Fruit fly (Drosophila melanogaster) whole organism, embryonic: ENCODE measurements around the gene CG13247.

Experiments used
- Ada2b ChIP-seq: fragments of 200-800 bp; sonication (Bioruptor generic); IDR thresholded peaks from 2 replicates; pipeline ENCODE4 v1.3.6; 2022; ENCODE audit warnings: missing biosample characterization, missing genetic modification characterization
- B-H1 ChIP-seq: fragments of 200-800 bp; sonication (Bioruptor generic); IDR thresholded peaks from 3 replicates; pipeline ENCODE4 v1.3.6; 2022; ENCODE audit warnings: missing biosample characterization, missing genetic modification characterization
- CG10462 ChIP-seq: fragments of 200-800 bp; sonication (Bioruptor generic); optimal IDR thresholded peaks from 2 replicates; lab custom pipeline; 2016; ENCODE audit warnings: missing biosample characterization, missing genetic modification characterization
- CG11247 ChIP-seq: fragments of 200-800 bp; sonication (Bioruptor generic); IDR thresholded peaks from 2 replicates; pipeline ENCODE4 v1.3.6; 2022; ENCODE audit warnings: missing biosample characterization, missing genetic modification characterization
- CG12071 ChIP-seq: fragments of 200-800 bp; sonication (Bioruptor generic); optimal IDR thresholded peaks from 3 replicates; lab custom pipeline; 2018; ENCODE audit warnings: missing biosample characterization, mild to moderate bottlenecking, missing genetic modification characterization
- CG12236 ChIP-seq: fragments of 200-800 bp; sonication (Bioruptor generic); optimal IDR thresholded peaks from 2 replicates; lab custom pipeline; 2016; ENCODE audit warnings: missing biosample characterization, missing genetic modification characterization
- CG12299 ChIP-seq: fragments of 200-800 bp; sonication (Bioruptor generic); optimal IDR thresholded peaks from 2 replicates; lab custom pipeline; 2018; ENCODE audit warnings: missing biosample characterization, mild to moderate bottlenecking, missing genetic modification characterization
- CG1233 ChIP-seq: fragments of 200-800 bp; sonication (Bioruptor generic); optimal IDR thresholded peaks from 4 replicates; lab custom pipeline; 2018; ENCODE audit warnings: missing biosample characterization, mild to moderate bottlenecking, missing genetic modification characterization
- CG12659 ChIP-seq: fragments of 200-800 bp; sonication (Bioruptor generic); optimal IDR thresholded peaks from 3 replicates; lab custom pipeline; 2017; ENCODE audit warnings: mild to moderate bottlenecking, missing biosample characterization, missing genetic modification reagents, missing genetic modification characterization
- CG12744 ChIP-seq: fragments of 200-800 bp; sonication (Bioruptor generic); optimal IDR thresholded peaks from 2 replicates; lab custom pipeline; 2016; ENCODE audit warnings: missing biosample characterization, missing genetic modification characterization
- CG13775 ChIP-seq: fragments of 200-800 bp; sonication (Bioruptor generic); optimal IDR thresholded peaks from 3 replicates; lab custom pipeline; 2017; ENCODE audit warnings: missing biosample characterization, mild to moderate bottlenecking, missing genetic modification characterization
- CG15269 ChIP-seq: fragments of 200-800 bp; sonication (Bioruptor generic); optimal IDR thresholded peaks from 2 replicates; lab custom pipeline; 2018; ENCODE audit warnings: missing biosample characterization, mild to moderate bottlenecking, missing genetic modification characterization, moderate library complexity
- CG1602 ChIP-seq: fragments of 200-800 bp; sonication (Bioruptor generic); optimal IDR thresholded peaks from 3 replicates; lab custom pipeline; 2016; ENCODE audit warnings: missing biosample characterization, missing genetic modification characterization
- CG17612 ChIP-seq: fragments of 200-800 bp; sonication (Bioruptor generic); IDR thresholded peaks from 2 replicates; pipeline ENCODE4 v1.3.6; 2022; ENCODE audit warnings: missing biosample characterization, missing genetic modification characterization
- CG1832 ChIP-seq: fragments of 200-800 bp; sonication (Bioruptor generic); optimal IDR thresholded peaks from 2 replicates; lab custom pipeline; 2017; ENCODE audit warnings: missing biosample characterization, mild to moderate bottlenecking, missing genetic modification characterization, inconsistent platforms
- CG30020 ChIP-seq: fragments of 200-800 bp; optimal IDR thresholded peaks from 2 replicates; lab custom pipeline; 2019; ENCODE audit warnings: missing biosample characterization, mild to moderate bottlenecking, missing genetic modification characterization, moderate library complexity
- CG30431 ChIP-seq: fragments of 200-800 bp; sonication (Bioruptor generic); optimal IDR thresholded peaks from 2 replicates; lab custom pipeline; 2017; ENCODE audit warnings: missing biosample characterization, missing genetic modification characterization
- CG31388 ChIP-seq: fragments of 200-800 bp; sonication (Bioruptor generic); optimal IDR thresholded peaks from 2 replicates; lab custom pipeline; 2016; ENCODE audit warnings: missing biosample characterization, missing genetic modification characterization
- CG31441 ChIP-seq: fragments of 200-800 bp; sonication (Bioruptor generic); IDR thresholded peaks from 2 replicates; pipeline ENCODE4 v1.3.6; 2022; ENCODE audit warnings: missing biosample characterization, missing genetic modification characterization
- CG3407 ChIP-seq: fragments of 200-800 bp; sonication (Bioruptor generic); optimal IDR thresholded peaks from 2 replicates; lab custom pipeline; 2018; ENCODE audit warnings: missing biosample characterization, mild to moderate bottlenecking, missing genetic modification characterization
- CG4820 ChIP-seq: fragments of 200-800 bp; sonication (Bioruptor generic); optimal IDR thresholded peaks from 3 replicates; lab custom pipeline; 2016; ENCODE audit warnings: missing biosample characterization, missing genetic modification characterization
- Dref ChIP-seq: fragments of 200-800 bp; sonication (Bioruptor generic); IDR thresholded peaks from 2 replicates; pipeline ENCODE4 v1.3.6; 2022; ENCODE audit warnings: missing biosample characterization, missing genetic modification characterization
- Drgx ChIP-seq: fragments of 200-800 bp; sonication (Bioruptor generic); IDR thresholded peaks from 2 replicates; pipeline ENCODE4 v1.3.6; 2022; ENCODE audit warnings: missing biosample characterization, missing genetic modification characterization
- Ets65A ChIP-seq: fragments of 200-800 bp; sonication (Bioruptor generic); peaks from one replicate; lab custom pipeline; 2016; ENCODE audit warnings: missing biosample characterization, missing genetic modification characterization
- Hey ChIP-seq: fragments of 200-800 bp; sonication (Bioruptor generic); optimal IDR thresholded peaks from 3 replicates; lab custom pipeline; 2018; ENCODE audit warnings: missing biosample characterization, mild to moderate bottlenecking, missing genetic modification characterization
- Hr3 ChIP-seq: fragments of 200-800 bp; sonication (Bioruptor generic); optimal IDR thresholded peaks from 3 replicates; lab custom pipeline; 2016; ENCODE audit warnings: missing biosample characterization, missing genetic modification characterization
- Ravus ChIP-seq: fragments of 200-800 bp; sonication (Bioruptor generic); IDR thresholded peaks from 2 replicates; pipeline ENCODE4 v1.3.6; 2022; ENCODE audit warnings: missing biosample characterization, missing genetic modification characterization
- Scr ChIP-seq: fragments of 200-800 bp; sonication (Bioruptor generic); IDR thresholded peaks from 2 replicates; pipeline ENCODE4 v1.3.6; 2022; ENCODE audit warnings: missing biosample characterization, missing genetic modification characterization; ENCODE audit not compliant: partially characterized antibody
- Sox102F ChIP-seq: fragments of 200-800 bp; sonication (Bioruptor generic); optimal IDR thresholded peaks from 2 replicates; lab custom pipeline; 2018; ENCODE audit warnings: missing biosample characterization, mild to moderate bottlenecking, missing genetic modification characterization, moderate library complexity
- Xrp1 ChIP-seq: fragments of 200-800 bp; sonication (Bioruptor generic); IDR thresholded peaks from 2 replicates; pipeline ENCODE4 v1.3.6; 2022; ENCODE audit warnings: missing biosample characterization, missing genetic modification characterization
- ab ChIP-seq: fragments of 200-800 bp; sonication (Bioruptor generic); optimal IDR thresholded peaks from 2 replicates; lab custom pipeline; 2016; ENCODE audit warnings: missing biosample characterization, missing genetic modification characterization
- aop ChIP-seq: fragments of 200-800 bp; sonication (Bioruptor generic); IDR thresholded peaks from 2 replicates; pipeline ENCODE4 v1.3.6; 2022; ENCODE audit warnings: missing biosample characterization, missing genetic modification characterization
- ap ChIP-seq: fragments of 200-800 bp; sonication (Bioruptor generic); IDR thresholded peaks from 2 replicates; pipeline ENCODE4 v1.3.6; 2022; ENCODE audit warnings: missing biosample characterization, missing genetic modification characterization
- ase ChIP-seq: fragments of 200-800 bp; sonication (Bioruptor generic); IDR thresholded peaks from 3 replicates; pipeline ENCODE4 v1.3.6; 2022; ENCODE audit warnings: missing biosample characterization, missing genetic modification characterization
- chm ChIP-seq: fragments of 200-800 bp; sonication (Bioruptor generic); IDR thresholded peaks from 2 replicates; pipeline ENCODE4 v1.3.6; 2022; ENCODE audit warnings: missing biosample characterization, missing genetic modification characterization
- chn ChIP-seq: fragments of 200-800 bp; sonication (Bioruptor generic); optimal IDR thresholded peaks from 2 replicates; lab custom pipeline; 2016; ENCODE audit warnings: missing biosample characterization, missing genetic modification characterization
- croc ChIP-seq: fragments of 200-800 bp; sonication (Bioruptor generic); conservative IDR thresholded peaks from 3 replicates; pipeline ENCODE4 v1.3.6; 2022; ENCODE audit warnings: missing biosample characterization, missing genetic modification characterization
- crp ChIP-seq, 2 experiments: fragments of 200-800 bp; sonication (Bioruptor generic); optimal IDR thresholded peaks; 2 replicates in 1 of 2; 3 replicates in 1 of 2; lab custom pipeline; 2017; ENCODE audit warnings: missing biosample characterization in 2 of 2, missing genetic modification characterization in 2 of 2, mild to moderate bottlenecking in 1 of 2, moderate library complexity in 1 of 2
- ewg ChIP-seq: fragments of 200-800 bp; sonication (Bioruptor generic); optimal IDR thresholded peaks from 3 replicates; lab custom pipeline; 2017; ENCODE audit warnings: mild to moderate bottlenecking, missing biosample characterization, missing genetic modification reagents, missing genetic modification characterization
- fd96Cb ChIP-seq: fragments of 200-800 bp; sonication (Bioruptor generic); optimal IDR thresholded peaks from 2 replicates; lab custom pipeline; 2018; ENCODE audit warnings: missing biosample characterization, mild to moderate bottlenecking, missing genetic modification characterization, moderate library complexity
- ftz-f1 ChIP-seq: fragments of 200-800 bp; sonication (Bioruptor generic); optimal IDR thresholded peaks from 2 replicates; lab custom pipeline; 2016; ENCODE audit warnings: missing biosample characterization, missing genetic modification characterization
- h ChIP-seq: fragments of >200 bp; optimal IDR thresholded peaks from 2 replicates; lab custom pipeline; 2017
- ind ChIP-seq: fragments of 200-800 bp; sonication (Bioruptor generic); optimal IDR thresholded peaks from 3 replicates; lab custom pipeline; 2016; ENCODE audit warnings: missing biosample characterization, missing genetic modification characterization
- knrl ChIP-seq: fragments of 200-800 bp; sonication (Bioruptor generic); IDR thresholded peaks from 3 replicates; pipeline ENCODE4 v1.3.6; 2022; ENCODE audit warnings: missing biosample characterization, missing genetic modification characterization; ENCODE audit not compliant: partially characterized antibody
- nau ChIP-seq: fragments of 200-800 bp; sonication (Bioruptor generic); optimal IDR thresholded peaks from 3 replicates; lab custom pipeline; 2017; ENCODE audit warnings: missing biosample characterization, mild to moderate bottlenecking, missing genetic modification characterization, missing genetic modification reagents
- odd ChIP-seq: fragments of 200-800 bp; sonication (Bioruptor generic); optimal IDR thresholded peaks from 2 replicates; lab custom pipeline; 2017; ENCODE audit warnings: missing biosample characterization, mild to moderate bottlenecking, missing genetic modification characterization
- otp ChIP-seq: fragments of 200-800 bp; sonication (Bioruptor generic); IDR thresholded peaks from 3 replicates; pipeline ENCODE4, ENCODE4 v1.3.6; 2022; ENCODE audit warnings: missing biosample characterization, missing genetic modification characterization
- row ChIP-seq: fragments of 200-800 bp; sonication (Bioruptor generic); IDR thresholded peaks from 3 replicates; pipeline ENCODE4 v1.3.6; 2022; ENCODE audit warnings: missing biosample characterization, missing genetic modification characterization
- schlank ChIP-seq: fragments of 200-800 bp; sonication (Bioruptor generic); optimal IDR thresholded peaks from 2 replicates; lab custom pipeline; 2018; ENCODE audit warnings: missing biosample characterization, mild to moderate bottlenecking, missing genetic modification characterization
- sob ChIP-seq: fragments of 200-800 bp; sonication (Bioruptor generic); IDR thresholded peaks from 2 replicates; pipeline ENCODE4 v1.3.6; 2022; ENCODE audit warnings: missing biosample characterization, missing genetic modification characterization
- tna ChIP-seq: fragments of 200-800 bp; sonication (Bioruptor generic); IDR thresholded peaks from 2 replicates; pipeline ENCODE4 v1.3.6; 2022; ENCODE audit warnings: missing biosample characterization, missing genetic modification characterization; ENCODE audit not compliant: partially characterized antibody
- trem ChIP-seq: fragments of 200-800 bp; optimal IDR thresholded peaks from 3 replicates; lab custom pipeline; 2019; ENCODE audit warnings: missing biosample characterization, mild to moderate bottlenecking, missing genetic modification characterization, moderate library complexity
- wdn ChIP-seq: fragments of 200-800 bp; sonication (Bioruptor generic); IDR thresholded peaks from 2 replicates; pipeline ENCODE4 v1.3.6; 2022; ENCODE audit warnings: missing biosample characterization, missing genetic modification characterization

The CG13247 gene

DNA sequence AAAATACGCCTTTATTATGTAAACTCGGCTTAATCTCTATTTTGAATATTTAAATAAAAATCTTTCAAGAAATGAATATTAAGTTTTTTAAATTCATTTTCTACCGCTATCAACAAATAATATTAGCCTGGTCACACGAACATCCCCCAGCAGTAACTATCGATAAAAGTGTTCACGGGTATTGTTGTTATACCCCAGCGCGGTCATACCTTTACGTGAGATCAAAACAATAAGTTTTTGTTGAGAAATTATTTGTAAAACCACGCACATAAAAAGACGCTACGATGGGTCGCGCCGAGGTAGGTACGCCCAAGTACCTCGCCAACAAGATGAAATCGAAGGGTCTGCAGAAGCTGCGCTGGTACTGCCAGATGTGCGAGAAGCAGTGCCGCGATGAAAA is 13.5 kb upstream of the CG13247 start, which contains the start of gene kin17 (continued):
- TF ChIP-seq CG30020 (no peak), croc (GFP tag; lab: Robert Waterston, UW) (no peak), Ets65A (no peak), ap (no peak), CG12236 (GFP tag; lab: Kevin White, UChicago) (no peak), Ada2b (no peak), crp (GFP tag; optimal IDR thresholded peaks at IDR 0.05; lab: Kevin White, UChicago) (peak in 1 of 2 experiments; percentile 60), CG31441 (GFP tag; lab: Robert Waterston, UW) (no peak), CG1832 (GFP tag; lab: Kevin White, UChicago) (no peak), h (no peak), CG1233 (no peak), CG4820 (GFP tag; lab: Kevin White, UChicago) (no peak), Ravus (GFP tag; lab: Robert Waterston, UW) (no peak), CG10462 (GFP tag; lab: Kevin White, UChicago) (peak; percentile 8), Hey (tag; lab: Kevin White, UChicago) (no peak), CG12299 (no peak), trem (peak; percentile 64), ftz-f1 (GFP tag; lab: Kevin White, UChicago) (no peak), tna (peak; percentile 55; the same call in 1 of the 2 replicates), ab (GFP tag; lab: Kevin White, UChicago) (no peak), ind (no peak), sob (GFP tag; lab: Robert Waterston, UW) (no peak), knrl (GFP tag; lab: Robert Waterston, UW) (peak; percentile 64), chn (GFP tag; lab: Kevin White, UChicago) (no peak), row (GFP tag; lab: Robert Waterston, UW) (peak; percentile 14; the same call in 1 of the 3 replicates), Drgx (GFP tag; lab: Robert Waterston, UW) (no peak), CG1602 (GFP tag; lab: Kevin White, UChicago) (no peak), B-H1 (GFP tag; lab: Robert Waterston, UW) (no peak), CG12744 (GFP tag; lab: Kevin White, UChicago) (no peak), CG31388 (GFP tag; lab: Kevin White, UChicago) (no peak), nau (GFP tag; lab: Kevin White, UChicago) (no peak), odd (GFP tag; lab: Kevin White, UChicago) (no peak), fd96Cb (tag; lab: Kevin White, UChicago) (no peak), Dref (peak; percentile 70), ase (GFP tag; lab: Robert Waterston, UW) (no peak), Hr3 (GFP tag; lab: Kevin White, UChicago) (no peak), CG17612 (GFP tag; lab: Robert Waterston, UW) (no peak), CG3407 (no peak), CG30431 (no peak), chm (GFP tag; lab: Robert Waterston, UW) (no peak), Sox102F (GFP tag; lab: Kevin White, UChicago) (no peak), CG12659 (GFP tag; lab: Kevin White, UChicago) (peak; percentile 8), CG13775 (no peak), otp (no peak), schlank (no peak), wdn (GFP tag; lab: Robert Waterston, UW) (no peak), CG12071 (GFP tag; lab: Kevin White, UChicago) (no peak), Xrp1 (GFP tag; lab: Robert Waterston, UW) (no peak), CG15269 (no peak), ewg (GFP tag; lab: Kevin White, UChicago) (no peak), Scr (GFP tag; lab: Robert Waterston, UW) (peak; percentile 75), CG11247 (GFP tag; lab: Robert Waterston, UW) (no peak), aop (no peak)
